Fruit fly (Drosophila melanogaster): ENCODE measurements around the gene Prosbeta7.

The Prosbeta7 gene

DNA sequence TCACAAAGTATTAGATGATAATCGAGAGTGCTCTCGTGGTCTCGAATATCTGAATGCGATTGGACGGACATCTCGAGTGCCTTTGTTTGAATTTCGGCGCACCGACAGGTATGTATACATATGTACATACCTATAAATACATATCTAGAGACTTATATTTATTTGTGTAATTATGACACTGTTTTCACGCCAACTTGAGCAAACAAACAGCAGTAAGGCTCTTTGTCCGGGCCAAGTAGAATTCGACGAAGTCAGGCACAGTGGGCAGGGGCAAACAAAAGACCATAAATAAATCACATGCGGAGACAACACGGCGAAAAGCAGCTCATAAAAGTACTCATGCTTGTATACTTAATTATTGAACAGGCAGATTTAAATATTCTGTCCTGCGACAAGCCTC lies 37.5 kb downstream of the Prosbeta7 start (continued):
- no peak for TF ChIP-seq CG42726 (GFP tag; IDR thresholded peaks at IDR 0.05; ENCODE audit: partially characterized antibody)
- TF ChIP-seq Oli (tag; optimal IDR thresholded peaks at IDR 0.05), result no peak
- no peak for TF ChIP-seq CG10565 (GFP tag; optimal IDR thresholded peaks at IDR 0.05)
- TF ChIP-seq repo (GFP tag; optimal IDR thresholded peaks at IDR 0.05), result no peak
- TF ChIP-seq CG7963 (GFP tag; IDR thresholded peaks at IDR 0.05; ENCODE audit: partially characterized antibody), result no peak
- no peak for TF ChIP-seq CG10959 (GFP tag; IDR thresholded peaks at IDR 0.05)
- TF ChIP-seq CG4707 (GFP tag; optimal IDR thresholded peaks at IDR 0.05), result peak; percentile 24
- no peak for TF ChIP-seq CG10462 (GFP tag; optimal IDR thresholded peaks at IDR 0.05)
- no peak for TF ChIP-seq NFAT (GFP tag; IDR thresholded peaks at IDR 0.05)
- no peak for TF ChIP-seq fd96Cb (tag; optimal IDR thresholded peaks at IDR 0.05)
- TF ChIP-seq grn (GFP tag; optimal IDR thresholded peaks at IDR 0.05), result peak; percentile 21
- peak; percentile 26; the same call in 1 of the 2 replicates for TF ChIP-seq Xrp1 (GFP tag; IDR thresholded peaks at IDR 0.05)
- no peak for TF ChIP-seq Ptx1 (GFP tag; IDR thresholded peaks at IDR 0.05)
- no peak for TF ChIP-seq pros (GFP tag; optimal IDR thresholded peaks at IDR 0.05)
- TF ChIP-seq Meics (GFP tag; optimal IDR thresholded peaks at IDR 0.05), result peak; percentile 5
- TF ChIP-seq tll (GFP tag; optimal IDR thresholded peaks at IDR 0.05), result peak in 1 of 2 experiments; percentile 63
- no peak for TF ChIP-seq CG30431 (GFP tag; optimal IDR thresholded peaks at IDR 0.05)
- TF ChIP-seq HLH3B (GFP tag; IDR thresholded peaks at IDR 0.05), result no peak
- TF ChIP-seq pan (optimal IDR thresholded peaks at IDR 0.05), result no peak
- TF ChIP-seq pan (GFP tag; optimal IDR thresholded peaks at IDR 0.05 in 1 of 2, IDR thresholded peaks at IDR 0.05 in 1 of 2), result no peak
- peak; percentile 35 for TF ChIP-seq ATbp (GFP tag; optimal IDR thresholded peaks at IDR 0.05)
- peak; percentile 1 for TF ChIP-seq CG2875 (GFP tag; optimal IDR thresholded peaks at IDR 0.05)
- no peak for TF ChIP-seq oc (tag; optimal IDR thresholded peaks at IDR 0.05)
- no peak for TF ChIP-seq NC2α (GFP tag; optimal IDR thresholded peaks at IDR 0.05)
- no peak for TF ChIP-seq croc (GFP tag; conservative IDR thresholded peaks at IDR 0.05)
- TF ChIP-seq Rfx (GFP tag; IDR thresholded peaks at IDR 0.05), result 0 out of 2 replicates have a peak, but pooled peaks have one; percentile 7
- no peak for TF ChIP-seq CG1832 (GFP tag; optimal IDR thresholded peaks at IDR 0.05)
- no peak for TF ChIP-seq stwl (tag; optimal IDR thresholded peaks at IDR 0.05)
- no peak for TF ChIP-seq hkb (optimal IDR thresholded peaks at IDR 0.05)
- no peak for TF ChIP-seq hkb (GFP tag; IDR thresholded peaks at IDR 0.05)
- no peak for TF ChIP-seq eve (GFP tag; optimal IDR thresholded peaks at IDR 0.05)
- no peak for TF ChIP-seq her (GFP tag; optimal IDR thresholded peaks at IDR 0.05)
- TF ChIP-seq CG4854 (GFP tag; optimal IDR thresholded peaks at IDR 0.05), result no peak
- no peak for TF ChIP-seq NK7.1 (GFP tag; optimal IDR thresholded peaks at IDR 0.05)
- TF ChIP-seq Atf6 (GFP tag; IDR thresholded peaks at IDR 0.05), result no peak
- no peak for TF ChIP-seq dysf (GFP tag; IDR thresholded peaks at IDR 0.05)
- TF ChIP-seq org-1 (GFP tag; optimal IDR thresholded peaks at IDR 0.05), result no peak
- TF ChIP-seq Antp (GFP tag; optimal IDR thresholded peaks at IDR 0.05), result no peak
- no peak for TF ChIP-seq Side (GFP tag; optimal IDR thresholded peaks at IDR 0.05)
- TF ChIP-seq C15 (GFP tag; IDR thresholded peaks at IDR 0.05), result no peak
- TF ChIP-seq CG2678 (tag; optimal IDR thresholded peaks at IDR 0.05), result peak; percentile 16
- no peak for TF ChIP-seq schlank (tag; optimal IDR thresholded peaks at IDR 0.05)
- no peak for TF ChIP-seq CG11560 (tag; IDR thresholded peaks at IDR 0.05)
- TF ChIP-seq CG2202 (tag; optimal IDR thresholded peaks at IDR 0.05), result peak; percentile 22
- no peak for TF ChIP-seq Drgx (GFP tag; IDR thresholded peaks at IDR 0.05)
- no peak for TF ChIP-seq CG43689 (GFP tag; IDR thresholded peaks at IDR 0.05)
- TF ChIP-seq Opbp (GFP tag; IDR thresholded peaks at IDR 0.05; ENCODE audit: partially characterized antibody), result no peak
- no peak for TF ChIP-seq CG2889 (GFP tag; IDR thresholded peaks at IDR 0.05)
- no peak for TF ChIP-seq HmgZ (tag; optimal IDR thresholded peaks at IDR 0.05)
- TF ChIP-seq CHES-1-like (GFP tag; optimal IDR thresholded peaks at IDR 0.05), result no peak
- no peak for TF ChIP-seq row (GFP tag; IDR thresholded peaks at IDR 0.05)
- TF ChIP-seq CG11695 (GFP tag; IDR thresholded peaks at IDR 0.05), result no peak
- no peak for TF ChIP-seq Lhr (GFP tag; optimal IDR thresholded peaks at IDR 0.05)
